Fruit fly (Drosophila melanogaster) whole organism, embryonic: ENCODE data around the gene Tsen2.

ENCODE experiments used
- Ada2b ChIP-seq: fragments of 200-800 bp; sonication (Bioruptor generic); IDR thresholded peaks from 2 replicates; pipeline ENCODE4 v1.3.6; 2022; ENCODE audit warnings: missing biosample characterization, missing genetic modification characterization
- CG1024 ChIP-seq: fragments of 200-800 bp; sonication (Bioruptor generic); IDR thresholded peaks from 2 replicates; pipeline ENCODE4 v1.3.6; 2022; ENCODE audit warnings: missing biosample characterization, missing genetic modification characterization
- CG10274 ChIP-seq: fragments of 200-800 bp; sonication (Bioruptor generic); optimal IDR thresholded peaks from 3 replicates; lab custom pipeline; 2017; ENCODE audit warnings: missing biosample characterization, mild to moderate bottlenecking, missing genetic modification characterization
- CG12104 ChIP-seq: fragments of 200-800 bp; sonication (Bioruptor generic); optimal IDR thresholded peaks from 3 replicates; lab custom pipeline; 2016; ENCODE audit warnings: missing biosample characterization, missing genetic modification characterization
- CG13287 ChIP-seq: fragments of 200-800 bp; sonication (Bioruptor generic); IDR thresholded peaks from 2 replicates; pipeline ENCODE4 v1.3.6; 2022; ENCODE audit warnings: missing biosample characterization, missing genetic modification characterization; ENCODE audit not compliant: partially characterized antibody
- CG13894 ChIP-seq: fragments of 200-800 bp; sonication (Bioruptor generic); optimal IDR thresholded peaks from 3 replicates; lab custom pipeline; 2018; ENCODE audit warnings: missing biosample characterization, mild to moderate bottlenecking, missing genetic modification characterization, moderate library complexity
- CG14860 ChIP-seq: fragments of 200-800 bp; sonication (Bioruptor generic); IDR thresholded peaks from 3 replicates; pipeline ENCODE4 v1.3.6; 2022; ENCODE audit warnings: missing biosample characterization, missing genetic modification characterization; ENCODE audit not compliant: partially characterized antibody
- CG15011 ChIP-seq: fragments of 200-800 bp; sonication (Bioruptor generic); optimal IDR thresholded peaks from 3 replicates; lab custom pipeline; 2018; ENCODE audit warnings: missing biosample characterization, mild to moderate bottlenecking, missing genetic modification characterization
- CG17186 ChIP-seq: fragments of 200-800 bp; sonication (Bioruptor generic); optimal IDR thresholded peaks from 3 replicates; lab custom pipeline; 2017; ENCODE audit warnings: missing biosample characterization, missing genetic modification reagents, missing genetic modification characterization
- CG17359 ChIP-seq: fragments of 200-800 bp; sonication (Bioruptor generic); optimal IDR thresholded peaks from 3 replicates; lab custom pipeline; 2018; ENCODE audit warnings: missing biosample characterization, mild to moderate bottlenecking, missing genetic modification characterization, moderate library complexity
- CG18476 ChIP-seq: fragments of 200-800 bp; sonication (Bioruptor generic); optimal IDR thresholded peaks from 2 replicates; lab custom pipeline; 2016; ENCODE audit warnings: missing biosample characterization, mild to moderate bottlenecking, missing genetic modification characterization
- CG2129 ChIP-seq: fragments of 200-800 bp; sonication (Bioruptor generic); IDR thresholded peaks from 2 replicates; pipeline ENCODE4 v1.3.6; 2022; ENCODE audit warnings: missing biosample characterization, missing genetic modification characterization; ENCODE audit not compliant: partially characterized antibody
- CG4360 ChIP-seq: fragments of 200-800 bp; sonication (Bioruptor generic); IDR thresholded peaks from 2 replicates; pipeline ENCODE4 v1.3.6; 2022; ENCODE audit warnings: missing biosample characterization, missing genetic modification characterization
- CG4707 ChIP-seq: fragments of 200-800 bp; sonication (Bioruptor generic); optimal IDR thresholded peaks from 2 replicates; lab custom pipeline; 2018; ENCODE audit warnings: missing biosample characterization, mild to moderate bottlenecking, missing genetic modification characterization, moderate library complexity
- CG6765 ChIP-seq: fragments of 200-800 bp; sonication (Bioruptor generic); optimal IDR thresholded peaks from 3 replicates; lab custom pipeline; 2017; ENCODE audit warnings: missing biosample characterization, mild to moderate bottlenecking, missing genetic modification characterization
- CG6813 ChIP-seq: fragments of 200-800 bp; sonication (Bioruptor generic); optimal IDR thresholded peaks from 2 replicates; lab custom pipeline; 2017; ENCODE audit warnings: missing biosample characterization, missing genetic modification characterization, mild to moderate bottlenecking, moderate library complexity, missing genetic modification reagents
- CG6854 ChIP-seq: fragments of 200-800 bp; sonication (Bioruptor generic); optimal IDR thresholded peaks from 3 replicates; lab custom pipeline; 2017; ENCODE audit warnings: missing biosample characterization, mild to moderate bottlenecking, missing genetic modification characterization
- CG7745 ChIP-seq: fragments of 200-800 bp; sonication (Bioruptor generic); optimal IDR thresholded peaks from 2 replicates; lab custom pipeline; 2018; ENCODE audit warnings: missing biosample characterization, mild to moderate bottlenecking, missing genetic modification characterization, moderate library complexity
- CG7839 ChIP-seq: fragments of 200-800 bp; sonication (Bioruptor generic); optimal IDR thresholded peaks from 3 replicates; lab custom pipeline; 2018; ENCODE audit warnings: missing biosample characterization, mild to moderate bottlenecking, missing genetic modification characterization, moderate library complexity
- CG9215 ChIP-seq: fragments of 200-800 bp; sonication (Bioruptor generic); IDR thresholded peaks from 2 replicates; pipeline ENCODE4 v1.3.6; 2022; ENCODE audit warnings: missing biosample characterization, missing genetic modification characterization
- Dbx ChIP-seq: fragments of 200-800 bp; sonication (Bioruptor generic); IDR thresholded peaks from 3 replicates; pipeline ENCODE4 v1.3.6; 2022; ENCODE audit warnings: missing biosample characterization, missing genetic modification characterization
- Dll ChIP-seq: fragments of 200-800 bp; sonication (Bioruptor generic); IDR thresholded peaks from 4 replicates; pipeline ENCODE4 v1.3.6; 2022; ENCODE audit warnings: missing biosample characterization, missing genetic modification characterization; ENCODE audit not compliant: partially characterized antibody
- Fer2 ChIP-seq: fragments of 200-800 bp; sonication (Bioruptor generic); optimal IDR thresholded peaks from 2 replicates; lab custom pipeline; 2018; ENCODE audit warnings: missing biosample characterization, mild to moderate bottlenecking, missing genetic modification characterization, moderate library complexity
- HLH3B ChIP-seq: fragments of 200-800 bp; sonication (Bioruptor generic); IDR thresholded peaks from 2 replicates; pipeline ENCODE4 v1.3.6; 2022; ENCODE audit warnings: missing biosample characterization, missing genetic modification characterization
- HLH4C ChIP-seq: fragments of 200-800 bp; sonication (Bioruptor generic); IDR thresholded peaks from 3 replicates; pipeline ENCODE4 v1.3.6; 2022; ENCODE audit warnings: missing biosample characterization, missing genetic modification characterization; ENCODE audit not compliant: partially characterized antibody
- Med ChIP-seq: fragments of 200-800 bp; sonication (Bioruptor generic); peaks from one replicate; lab custom pipeline; 2016; ENCODE audit warnings: missing biosample characterization, missing genetic modification characterization, mild to moderate bottlenecking, inconsistent platforms, moderate library complexity
- Oli ChIP-seq: fragments of 200-800 bp; sonication (Bioruptor generic); optimal IDR thresholded peaks from 2 replicates; lab custom pipeline; 2018; ENCODE audit warnings: missing biosample characterization, mild to moderate bottlenecking, missing genetic modification characterization, moderate library complexity
- Ptx1 ChIP-seq: fragments of 200-800 bp; sonication (Bioruptor generic); IDR thresholded peaks from 2 replicates; pipeline ENCODE4 v1.3.6; 2022; ENCODE audit warnings: missing biosample characterization, missing genetic modification characterization
- Sox102F ChIP-seq: fragments of 200-800 bp; sonication (Bioruptor generic); optimal IDR thresholded peaks from 2 replicates; lab custom pipeline; 2018; ENCODE audit warnings: missing biosample characterization, mild to moderate bottlenecking, missing genetic modification characterization, moderate library complexity
- ase ChIP-seq: fragments of 200-800 bp; sonication (Bioruptor generic); IDR thresholded peaks from 3 replicates; pipeline ENCODE4 v1.3.6; 2022; ENCODE audit warnings: missing biosample characterization, missing genetic modification characterization
- ash1 ChIP-seq: fragments of 200-800 bp; sonication (Bioruptor generic); optimal IDR thresholded peaks from 2 replicates; lab custom pipeline; 2018; ENCODE audit warnings: missing biosample characterization, mild to moderate bottlenecking, missing genetic modification characterization
- bbx ChIP-seq: fragments of 200-800 bp; sonication (Bioruptor generic); IDR thresholded peaks from 2 replicates; pipeline ENCODE4 v1.3.6; 2022; ENCODE audit warnings: missing biosample characterization, missing genetic modification characterization; ENCODE audit not compliant: partially characterized antibody
- corto ChIP-seq: fragments of 200-800 bp; sonication (Bioruptor generic); optimal IDR thresholded peaks from 2 replicates; lab custom pipeline; 2016; ENCODE audit warnings: missing biosample characterization, mild to moderate bottlenecking, missing genetic modification characterization, moderate library complexity
- da ChIP-seq: fragments of 200-800 bp; sonication (Bioruptor generic); optimal IDR thresholded peaks from 2 replicates; lab custom pipeline; 2016; ENCODE audit warnings: missing biosample characterization, missing genetic modification characterization
- ems ChIP-seq: fragments of 200-800 bp; sonication (Bioruptor generic); optimal IDR thresholded peaks from 3 replicates; lab custom pipeline; 2016; ENCODE audit warnings: missing biosample characterization, missing genetic modification characterization
- ewg ChIP-seq: fragments of 200-800 bp; sonication (Bioruptor generic); optimal IDR thresholded peaks from 3 replicates; lab custom pipeline; 2017; ENCODE audit warnings: mild to moderate bottlenecking, missing biosample characterization, missing genetic modification reagents, missing genetic modification characterization
- fd102C ChIP-seq: fragments of 200-800 bp; sonication (Bioruptor generic); optimal IDR thresholded peaks from 2 replicates; lab custom pipeline; 2018; ENCODE audit warnings: missing biosample characterization, mild to moderate bottlenecking, missing genetic modification characterization, moderate library complexity
- hbn ChIP-seq: fragments of 200-800 bp; sonication (Bioruptor generic); IDR thresholded peaks from 2 replicates; pipeline ENCODE4 v1.3.6; 2022; ENCODE audit warnings: missing biosample characterization, missing genetic modification characterization; ENCODE audit not compliant: partially characterized antibody
- inv ChIP-seq: fragments of 200-800 bp; sonication (Bioruptor generic); IDR thresholded peaks from 2 replicates; pipeline ENCODE4 v1.3.6; 2022; ENCODE audit warnings: missing biosample characterization, missing genetic modification characterization; ENCODE audit not compliant: partially characterized antibody
- kay ChIP-seq: fragments of 200-800 bp; sonication (Bioruptor generic); optimal IDR thresholded peaks from 2 replicates; lab custom pipeline; 2016; ENCODE audit warnings: missing biosample characterization, missing genetic modification characterization
- nau ChIP-seq: fragments of 200-800 bp; sonication (Bioruptor generic); optimal IDR thresholded peaks from 3 replicates; lab custom pipeline; 2017; ENCODE audit warnings: missing biosample characterization, mild to moderate bottlenecking, missing genetic modification characterization, missing genetic modification reagents
- psq ChIP-seq: fragments of 200-800 bp; sonication (Bioruptor generic); optimal IDR thresholded peaks from 2 replicates; lab custom pipeline; 2017; ENCODE audit warnings: missing biosample characterization, missing genetic modification characterization
- schlank ChIP-seq: fragments of 200-800 bp; sonication (Bioruptor generic); optimal IDR thresholded peaks from 2 replicates; lab custom pipeline; 2018; ENCODE audit warnings: missing biosample characterization, mild to moderate bottlenecking, missing genetic modification characterization
- sens ChIP-seq: fragments of 200-800 bp; sonication (Bioruptor generic); peaks from one replicate; lab custom pipeline; 2016; ENCODE audit warnings: missing biosample characterization, missing genetic modification characterization
- seq ChIP-seq: fragments of 200-800 bp; sonication (Bioruptor generic); IDR thresholded peaks from 2 replicates; pipeline ENCODE4 v1.3.6; 2022; ENCODE audit warnings: missing biosample characterization, missing genetic modification characterization
- tgo ChIP-seq: fragments of 200-800 bp; sonication (Bioruptor generic); IDR thresholded peaks from 3 replicates; pipeline ENCODE4 v1.3.6; 2022; ENCODE audit warnings: missing biosample characterization, missing genetic modification characterization
- tup ChIP-seq: fragments of 200-800 bp; sonication (Bioruptor generic); optimal IDR thresholded peaks from 2 replicates; lab custom pipeline; 2016; ENCODE audit warnings: missing biosample characterization, mild to moderate bottlenecking, missing genetic modification characterization, moderate library complexity
- wor ChIP-seq: fragments of 200-800 bp; sonication (Bioruptor generic); IDR thresholded peaks from 2 replicates; pipeline ENCODE4 v1.3.6; 2022; ENCODE audit warnings: missing biosample characterization, missing genetic modification characterization
- zf30C ChIP-seq: fragments of 200-800 bp; sonication (Bioruptor generic); optimal IDR thresholded peaks from 3 replicates; lab custom pipeline; 2018; ENCODE audit warnings: missing biosample characterization, mild to moderate bottlenecking, missing genetic modification characterization

Gene Tsen2

dm6 chr2L:16684908-16685611 is 44.5 kb upstream of the Tsen2 start (continued):
- TF ChIP-seq CG15011 (GFP tag; lab: Kevin White, UChicago): peak; percentile 60
- TF ChIP-seq CG4707 (GFP tag; lab: Kevin White, UChicago): peak; percentile 65
- TF ChIP-seq CG7839 (tag; lab: Kevin White, UChicago): peak; percentile 82
- TF ChIP-seq ase (GFP tag; lab: Robert Waterston, UW): no peak
- no peak for TF ChIP-seq seq (GFP tag; lab: Robert Waterston, UW)
- peak; percentile 56 for TF ChIP-seq Med (GFP tag; lab: Kevin White, UChicago)
- no peak for TF ChIP-seq CG10274 (GFP tag; lab: Kevin White, UChicago)
- no peak for TF ChIP-seq CG7745 (tag; lab: Kevin White, UChicago)
- peak; percentile 33 for TF ChIP-seq CG17359 (tag; lab: Kevin White, UChicago)
- no peak for TF ChIP-seq bbx
- no peak for TF ChIP-seq CG6765 (GFP tag; lab: Kevin White, UChicago)
- TF ChIP-seq CG6854 (GFP tag; lab: Kevin White, UChicago): peak; percentile 34
- no peak for TF ChIP-seq tgo (GFP tag; lab: Robert Waterston, UW)
- no peak for TF ChIP-seq CG4360
- TF ChIP-seq CG2129 (GFP tag; lab: Robert Waterston, UW): no peak
- no peak for TF ChIP-seq zf30C
- TF ChIP-seq Fer2 (tag; lab: Kevin White, UChicago): peak; percentile 9
- TF ChIP-seq CG13287 (GFP tag; lab: Robert Waterston, UW): no peak; the same call in 1 of the 2 replicates
- no peak for TF ChIP-seq corto
- 0 out of 2 replicates have a peak, but pooled peaks have one; percentile 18 for TF ChIP-seq hbn (GFP tag; lab: Robert Waterston, UW)
- TF ChIP-seq Sox102F: peak; percentile 58
- TF ChIP-seq HLH4C (GFP tag; lab: Robert Waterston, UW): no peak
- no peak for TF ChIP-seq CG18476 (GFP tag; lab: Kevin White, UChicago)
- TF ChIP-seq tup (GFP tag; lab: Kevin White, UChicago): no peak
- TF ChIP-seq fd102C (GFP tag; lab: Kevin White, UChicago): no peak
- TF ChIP-seq HLH3B (GFP tag; lab: Robert Waterston, UW): no peak
- TF ChIP-seq inv (GFP tag; lab: Robert Waterston, UW): no peak
- peak; percentile 15 for TF ChIP-seq kay
- no peak for TF ChIP-seq schlank (tag; lab: Kevin White, UChicago)
- TF ChIP-seq Ada2b (GFP tag; lab: Robert Waterston, UW): peak; percentile 44
- no peak for TF ChIP-seq da (GFP tag; lab: Kevin White, UChicago)
- TF ChIP-seq Ptx1: peak; percentile 22; the same call in 1 of the 2 replicates
- no peak for TF ChIP-seq CG14860 (GFP tag; lab: Robert Waterston, UW)
- peak; percentile 66 for TF ChIP-seq Oli (tag; lab: Kevin White, UChicago)
- TF ChIP-seq CG13894 (tag; lab: Kevin White, UChicago): peak; percentile 14
- TF ChIP-seq ash1 (GFP tag; lab: Kevin White, UChicago): no peak
- peak; percentile 92 for TF ChIP-seq ewg
- TF ChIP-seq sens (GFP tag; lab: Kevin White, UChicago): peak; percentile 17
- no peak for TF ChIP-seq ems
- no peak for TF ChIP-seq CG9215 (GFP tag; lab: Robert Waterston, UW)
- TF ChIP-seq nau: no peak
- TF ChIP-seq wor: no peak
- no peak for TF ChIP-seq Dbx (GFP tag; lab: Robert Waterston, UW)
- peak; percentile 12 for TF ChIP-seq CG12104
- no peak for TF ChIP-seq CG1024 (GFP tag; lab: Robert Waterston, UW)
- TF ChIP-seq psq (GFP tag; lab: Kevin White, UChicago): no peak
- peak; percentile 62 for TF ChIP-seq CG6813 (GFP tag; lab: Kevin White, UChicago)
- no peak for TF ChIP-seq CG17186 (GFP tag; lab: Kevin White, UChicago)
- TF ChIP-seq Dll: no peak
